Worm (Caenorhabditis elegans) whole organism, late embryonic: ENCODE data around the gene F32D1.3.

Experiments used
- ceh-30 ChIP-seq: fragments of 150-350 bp; optimal IDR thresholded peaks from 2 replicates; lab custom pipeline; 2014; ENCODE audit warnings: missing biosample characterization, missing genetic modification characterization
- ceh-34 ChIP-seq: sonication (generic microtip); optimal IDR thresholded peaks from 2 replicates; lab custom pipeline; 2016; ENCODE audit warnings: mild to moderate bottlenecking, missing genetic modification characterization, missing compliant biosample characterization
- che-1 ChIP-seq: sonication (generic microtip); optimal IDR thresholded peaks from 2 replicates; lab custom pipeline; 2016; ENCODE audit warnings: mild to moderate bottlenecking, missing genetic modification characterization, missing compliant biosample characterization
- pha-4 ChIP-seq: fragments of 150-350 bp; optimal IDR thresholded peaks from 2 replicates; lab custom pipeline; 2018; ENCODE audit warnings: missing biosample characterization, missing genetic modification reagents, missing genetic modification characterization
- pqm-1 ChIP-seq: sonication (generic microtip); optimal IDR thresholded peaks from 2 replicates; lab custom pipeline; 2016; ENCODE audit warnings: missing genetic modification characterization, missing compliant biosample characterization
- sox-4 ChIP-seq: sonication (generic microtip); optimal IDR thresholded peaks from 2 replicates; lab custom pipeline; 2017; ENCODE audit warnings: mild to moderate bottlenecking, missing genetic modification characterization, inconsistent platforms, missing compliant biosample characterization

ce11 chrV:4373656-4374055 lies 12.3 kb upstream of the F32D1.3 start:
- TF ChIP-seq che-1 (tag; lab: Kevin White, UChicago) (no peak), sox-4 (tag; lab: Kevin White, UChicago) (no peak), pha-4 (tag; lab: Kevin White, UChicago) (no peak), ceh-34 (tag; lab: Kevin White, UChicago) (no peak), pqm-1 (tag; lab: Kevin White, UChicago) (no peak), ceh-30 (tag; lab: Kevin White, UChicago) (no peak)
